Fruit fly (Drosophila melanogaster) whole organism, prepupa: Measurements from ENCODE around the gene ldbr.

ENCODE experiments used
- Blimp-1 ChIP-seq: fragments of 200-800 bp; sonication (Bioruptor generic); optimal IDR thresholded peaks from 3 replicates; lab custom pipeline; 2017; ENCODE audit warnings: missing biosample characterization, missing genetic modification characterization, mild to moderate bottlenecking, moderate library complexity, missing genetic modification reagents
- CG10631 ChIP-seq: fragments of 200-800 bp; sonication (Bioruptor generic); optimal IDR thresholded peaks from 2 replicates; lab custom pipeline; 2016; ENCODE audit warnings: missing biosample characterization, missing genetic modification characterization
- CG10669 ChIP-seq: fragments of 200-800 bp; sonication (Bioruptor generic); optimal IDR thresholded peaks from 3 replicates; lab custom pipeline; 2018; ENCODE audit warnings: missing biosample characterization, mild to moderate bottlenecking, missing genetic modification characterization, moderate library complexity
- CG11294 ChIP-seq: fragments of 200-800 bp; sonication (Bioruptor generic); IDR thresholded peaks from 2 replicates; pipeline ENCODE4 v1.3.6; 2022; ENCODE audit warnings: missing biosample characterization, missing genetic modification characterization
- CG11762 ChIP-seq: fragments of 200-800 bp; sonication (Bioruptor generic); optimal IDR thresholded peaks from 3 replicates; lab custom pipeline; 2016; ENCODE audit warnings: missing biosample characterization, missing genetic modification characterization; ENCODE audit not compliant: insufficient read depth
- CG15336 ChIP-seq: fragments of 200-800 bp; sonication (Bioruptor generic); IDR thresholded peaks from 2 replicates; pipeline ENCODE4 v1.3.6; 2022; ENCODE audit warnings: missing biosample characterization, missing genetic modification characterization
- CG16779 ChIP-seq: fragments of 200-800 bp; sonication (Bioruptor generic); optimal IDR thresholded peaks from 3 replicates; lab custom pipeline; 2017; ENCODE audit warnings: missing biosample characterization, mild to moderate bottlenecking, missing genetic modification characterization
- CG3032 ChIP-seq: fragments of 200-800 bp; optimal IDR thresholded peaks from 2 replicates; lab custom pipeline; 2019; ENCODE audit warnings: missing biosample characterization, mild to moderate bottlenecking, missing genetic modification characterization, moderate library complexity
- CG31627 ChIP-seq: fragments of 200-800 bp; sonication (Bioruptor generic); optimal IDR thresholded peaks from 3 replicates; lab custom pipeline; 2016; ENCODE audit warnings: missing biosample characterization, missing genetic modification characterization
- CG3919 ChIP-seq: fragments of 200-800 bp; sonication (Bioruptor generic); optimal IDR thresholded peaks from 3 replicates; lab custom pipeline; 2016; ENCODE audit warnings: missing biosample characterization, missing genetic modification characterization
- CG4318 ChIP-seq: fragments of 200-800 bp; sonication (Bioruptor generic); optimal IDR thresholded peaks from 3 replicates; lab custom pipeline; 2017; ENCODE audit warnings: missing biosample characterization, mild to moderate bottlenecking, missing genetic modification characterization
- CG6792 ChIP-seq: fragments of 200-800 bp; sonication (Bioruptor generic); optimal IDR thresholded peaks from 3 replicates; lab custom pipeline; 2016; ENCODE audit warnings: missing biosample characterization, missing genetic modification characterization
- CG7368 ChIP-seq: fragments of 200-800 bp; sonication (Bioruptor generic); optimal IDR thresholded peaks from 3 replicates; lab custom pipeline; 2016; ENCODE audit warnings: missing biosample characterization, missing genetic modification characterization
- CG8119 ChIP-seq: fragments of 200-800 bp; sonication (Bioruptor generic); IDR thresholded peaks from 3 replicates; pipeline ENCODE4 v1.3.6; 2022; ENCODE audit warnings: missing biosample characterization, missing genetic modification characterization
- CG8319 ChIP-seq: fragments of 200-800 bp; sonication (Bioruptor generic); optimal IDR thresholded peaks from 3 replicates; lab custom pipeline; 2016; ENCODE audit warnings: missing biosample characterization, missing genetic modification characterization
- CG8632 ChIP-seq: fragments of 200-800 bp; sonication (Bioruptor generic); optimal IDR thresholded peaks from 3 replicates; lab custom pipeline; 2016; ENCODE audit warnings: missing biosample characterization, missing genetic modification characterization
- Eip75B ChIP-seq: fragments of 200-800 bp; sonication (Bioruptor generic); optimal IDR thresholded peaks from 3 replicates; lab custom pipeline; 2016; ENCODE audit warnings: missing biosample characterization, missing genetic modification characterization
- Eip78C ChIP-seq: fragments of 200-800 bp; sonication (Bioruptor generic); peaks from one replicate; lab custom pipeline; 2016; ENCODE audit warnings: missing biosample characterization, missing genetic modification characterization
- Eip93F ChIP-seq: fragments of 200-800 bp; sonication (Bioruptor generic); optimal IDR thresholded peaks from 2 replicates; lab custom pipeline; 2016; ENCODE audit warnings: missing biosample characterization, mild to moderate bottlenecking, missing genetic modification characterization
- Ets96B ChIP-seq: fragments of 200-800 bp; optimal IDR thresholded peaks from 2 replicates; lab custom pipeline; 2019; ENCODE audit warnings: missing biosample characterization, mild to moderate bottlenecking, missing genetic modification characterization, moderate library complexity
- Hr38 ChIP-seq: sonication (Bioruptor generic); optimal IDR thresholded peaks from 2 replicates; lab custom pipeline; 2016; ENCODE audit warnings: missing biosample characterization, missing genetic modification characterization
- Hr39 ChIP-seq: fragments of 200-800 bp; sonication (Bioruptor generic); optimal IDR thresholded peaks from 2 replicates; lab custom pipeline; 2016; ENCODE audit warnings: missing biosample characterization, missing genetic modification characterization
- Hr4 ChIP-seq: fragments of 200-800 bp; sonication (Bioruptor generic); optimal IDR thresholded peaks from 3 replicates; lab custom pipeline; 2016; ENCODE audit warnings: missing biosample characterization, missing genetic modification characterization
- Met ChIP-seq: fragments of 200-800 bp; sonication (Bioruptor generic); optimal IDR thresholded peaks from 3 replicates; lab custom pipeline; 2016; ENCODE audit warnings: missing biosample characterization, missing genetic modification characterization
- OdsH ChIP-seq: fragments of 200-800 bp; sonication (Bioruptor generic); optimal IDR thresholded peaks from 3 replicates; lab custom pipeline; 2016; ENCODE audit warnings: missing biosample characterization, missing genetic modification characterization
- Smox ChIP-seq: fragments of 200-800 bp; sonication (Bioruptor generic); optimal IDR thresholded peaks from 3 replicates; lab custom pipeline; 2016; ENCODE audit warnings: missing biosample characterization, missing genetic modification characterization
- Sox102F ChIP-seq: fragments of 200-800 bp; sonication (Bioruptor generic); optimal IDR thresholded peaks from 2 replicates; lab custom pipeline; 2016; ENCODE audit warnings: missing biosample characterization, mild to moderate bottlenecking, missing genetic modification characterization
- Sox14 ChIP-seq: fragments of 200-800 bp; sonication (Bioruptor generic); optimal IDR thresholded peaks from 3 replicates; lab custom pipeline; 2016; ENCODE audit warnings: missing biosample characterization, missing genetic modification characterization
- acj6 ChIP-seq: fragments of 200-800 bp; sonication (Bioruptor generic); optimal IDR thresholded peaks from 3 replicates; lab custom pipeline; 2016; ENCODE audit warnings: missing biosample characterization, missing genetic modification characterization
- eg ChIP-seq: fragments of 200-800 bp; sonication (Bioruptor generic); IDR thresholded peaks from 3 replicates; pipeline ENCODE4 v1.3.6; 2022; ENCODE audit warnings: missing biosample characterization, missing genetic modification characterization
- esn ChIP-seq: fragments of 200-800 bp; sonication (Bioruptor generic); optimal IDR thresholded peaks from 2 replicates; lab custom pipeline; 2016; ENCODE audit warnings: missing biosample characterization, mild to moderate bottlenecking, missing genetic modification characterization, moderate library complexity
- fd59A ChIP-seq: fragments of 200-800 bp; sonication (Bioruptor generic); optimal IDR thresholded peaks from 2 replicates; lab custom pipeline; 2017; ENCODE audit warnings: missing biosample characterization, mild to moderate bottlenecking, missing genetic modification characterization, missing genetic modification reagents
- fd85E ChIP-seq: fragments of 200-800 bp; sonication (Bioruptor generic); optimal IDR thresholded peaks from 3 replicates; lab custom pipeline; 2016; ENCODE audit warnings: missing biosample characterization, missing genetic modification characterization
- fkh ChIP-seq: fragments of 200-800 bp; sonication (Bioruptor generic); optimal IDR thresholded peaks from 3 replicates; lab custom pipeline; 2017; ENCODE audit warnings: missing biosample characterization, mild to moderate bottlenecking, missing genetic modification characterization, moderate library complexity
- lz ChIP-seq: fragments of 200-800 bp; sonication (Bioruptor generic); optimal IDR thresholded peaks from 3 replicates; lab custom pipeline; 2016; ENCODE audit warnings: missing biosample characterization, missing genetic modification characterization
- net ChIP-seq: fragments of 200-800 bp; sonication (Bioruptor generic); optimal IDR thresholded peaks from 3 replicates; lab custom pipeline; 2016; ENCODE audit warnings: missing biosample characterization, missing genetic modification characterization
- pdm3 ChIP-seq: fragments of 200-800 bp; sonication (Bioruptor generic); optimal IDR thresholded peaks from 3 replicates; lab custom pipeline; 2016; ENCODE audit warnings: missing biosample characterization, missing genetic modification characterization
- ss ChIP-seq, 2 experiments: fragments of 200-800 bp; sonication (Bioruptor generic); optimal IDR thresholded peaks; 2 replicates in 1 of 2; 3 replicates in 1 of 2; lab custom pipeline; 2017 to 2018; ENCODE audit warnings: mild to moderate bottlenecking in 2 of 2, missing biosample characterization in 2 of 2, missing genetic modification characterization in 2 of 2, moderate library complexity in 1 of 2
- topi ChIP-seq: fragments of 200-800 bp; sonication (Bioruptor generic); optimal IDR thresholded peaks from 3 replicates; lab custom pipeline; 2016; ENCODE audit warnings: missing biosample characterization, missing genetic modification characterization
- vri ChIP-seq: fragments of 200-800 bp; sonication (Bioruptor generic); optimal IDR thresholded peaks from 3 replicates; lab custom pipeline; 2016; ENCODE audit warnings: missing biosample characterization, mild to moderate bottlenecking, missing genetic modification characterization

The ldbr gene

DNA sequence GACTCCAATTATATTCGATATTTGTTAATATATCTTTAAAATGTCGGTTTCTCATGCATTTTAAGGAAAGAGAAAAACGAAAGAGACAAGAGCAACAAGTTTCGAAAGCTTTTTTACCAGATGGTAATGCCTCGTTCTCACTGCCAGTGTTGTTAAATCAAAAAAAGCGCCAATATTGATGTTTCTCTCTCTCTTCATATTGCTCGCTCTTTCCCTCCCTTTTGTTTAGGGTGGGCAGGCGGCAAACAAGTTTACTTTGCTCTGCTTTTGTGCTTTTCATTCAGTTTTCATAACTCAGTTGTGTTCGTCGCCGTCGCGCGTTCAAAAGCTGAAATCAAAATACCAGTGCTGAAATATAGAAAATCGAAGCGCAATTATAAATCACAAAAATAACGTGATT lies 39.8 kb upstream of the ldbr start (continued):
- TF ChIP-seq Met (GFP tag; lab: Kevin White, UChicago) = peak; percentile 59
- peak; percentile 84 for TF ChIP-seq Eip78C (GFP tag; lab: Kevin White, UChicago)
- TF ChIP-seq net = peak; percentile 62
- TF ChIP-seq Sox102F (GFP tag; lab: Kevin White, UChicago) = peak; percentile 85
- peak; percentile 45 for TF ChIP-seq Eip93F (GFP tag; lab: Kevin White, UChicago)
- TF ChIP-seq CG11762 (GFP tag; lab: Kevin White, UChicago) = peak; percentile 26
- TF ChIP-seq CG8632 = peak; percentile 28
- TF ChIP-seq Hr4 (GFP tag; lab: Kevin White, UChicago) = no peak
- TF ChIP-seq pdm3 (GFP tag; lab: Kevin White, UChicago) = peak; percentile 46
- TF ChIP-seq CG16779 (tag; lab: Kevin White, UChicago) = peak; percentile 47
- TF ChIP-seq CG6792 = peak; percentile 38
- TF ChIP-seq Hr39 (GFP tag; lab: Kevin White, UChicago) = no peak
- TF ChIP-seq CG3032 = peak; percentile 8

- TF ChIP-seq lz (GFP tag; lab: Kevin White, UChicago) = no peak
- TF ChIP-seq CG10669 = no peak
- TF ChIP-seq esn (GFP tag; lab: Kevin White, UChicago) = no peak
- no peak for TF ChIP-seq CG11762 (GFP tag; lab: Kevin White, UChicago)
- TF ChIP-seq, all 60 proteins: peak for 0
Measured at dm6 chr3L:8086218-8086617, 35.4 kb upstream of the ldbr start.

DNA sequence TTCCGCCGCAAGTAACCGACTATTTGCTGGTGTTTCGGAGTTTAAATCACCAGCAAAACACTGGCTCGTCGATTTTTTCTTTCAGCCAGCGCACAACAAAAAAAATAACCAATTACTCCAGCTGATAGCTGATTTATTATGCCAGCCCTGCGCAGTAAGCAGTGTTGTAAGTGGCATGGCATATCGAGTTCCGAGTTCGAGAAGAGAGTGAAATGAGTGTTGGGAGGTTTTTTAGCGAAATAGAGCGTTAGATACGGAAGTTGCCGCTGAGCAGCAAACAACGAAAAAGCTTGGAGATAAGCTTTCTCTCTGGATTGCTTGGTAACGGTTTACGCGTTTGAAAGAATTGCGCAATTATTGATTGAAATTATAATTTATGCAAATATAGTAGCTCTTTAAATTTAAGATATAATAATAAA lies 30.0 kb upstream of the ldbr start, which contains the start of gene CG7565:
TSS of gene CG7565 (minus strand) at position 137 of the 419 bp plus-strand sequence.
- no peak for TF ChIP-seq CG11762 (GFP tag; lab: Kevin White, UChicago)
- peak; percentile 7 for TF ChIP-seq CG8319
- TF ChIP-seq CG31627 (GFP tag; lab: Kevin White, UChicago) = peak; percentile 9
- peak; percentile 13 for TF ChIP-seq fkh (GFP tag; lab: Kevin White, UChicago)
- peak; percentile 36 for TF ChIP-seq Sox102F (GFP tag; lab: Kevin White, UChicago)
- peak; percentile 46 for TF ChIP-seq Sox14 (GFP tag; lab: Kevin White, UChicago)
- TF ChIP-seq net = peak; percentile 50
- TF ChIP-seq ss (GFP tag; optimal IDR thresholded peaks at IDR 0.05; lab: Kevin White, UChicago) = peak in 1 of 2 experiments; percentile 1
- peak; percentile 19 for TF ChIP-seq CG6792
- TF ChIP-seq CG11294 (GFP tag; lab: Robert Waterston, UW) = no peak
- peak; percentile 2 for TF ChIP-seq topi (GFP tag; lab: Kevin White, UChicago)
- TF ChIP-seq Eip75B (GFP tag; lab: Kevin White, UChicago) = no peak
- TF ChIP-seq CG10631 (GFP tag; lab: Kevin White, UChicago) = no peak
- TF ChIP-seq Hr38 = no peak
- TF ChIP-seq fd85E (GFP tag; lab: Kevin White, UChicago) = no peak
- peak; percentile 33; the same call in 1 of the 3 replicates for TF ChIP-seq CG8119 (GFP tag; lab: Robert Waterston, UW)
- no peak for TF ChIP-seq CG8632
- no peak for TF ChIP-seq CG7368
- TF ChIP-seq vri (GFP tag; lab: Kevin White, UChicago) = peak; percentile 84
- no peak for TF ChIP-seq Blimp-1 (GFP tag; lab: Kevin White, UChicago)
- peak; percentile 8 for TF ChIP-seq CG10669
- no peak for TF ChIP-seq acj6
- TF ChIP-seq Met (GFP tag; lab: Kevin White, UChicago) = peak; percentile 26
- TF ChIP-seq Eip78C (GFP tag; lab: Kevin White, UChicago) = peak; percentile 56
- peak; percentile 12 for TF ChIP-seq OdsH (GFP tag; lab: Kevin White, UChicago)
- TF ChIP-seq Smox (GFP tag; lab: Kevin White, UChicago) = no peak
- TF ChIP-seq Ets96B (tag; lab: Kevin White, UChicago) = no peak
- TF ChIP-seq CG4318 (GFP tag; lab: Kevin White, UChicago) = no peak
- TF ChIP-seq CG15336 (GFP tag; lab: Robert Waterston, UW) = 0 out of 2 replicates have a peak, but pooled peaks have one; percentile 27
- TF ChIP-seq fd59A (GFP tag; lab: Kevin White, UChicago) = no peak
- 0 out of 3 replicates have a peak, but pooled peaks have one; percentile 37 for TF ChIP-seq eg (GFP tag; lab: Robert Waterston, UW)
- peak; percentile 44 for TF ChIP-seq CG3919 (GFP tag; lab: Kevin White, UChicago)
- TF ChIP-seq esn (GFP tag; lab: Kevin White, UChicago) = peak; percentile 46
- peak; percentile 16 for TF ChIP-seq lz (GFP tag; lab: Kevin White, UChicago)
